Fruit fly (Drosophila melanogaster) whole organism, adult: ENCODE results near the gene CG2004.

ENCODE experiments used
- CG11617 ChIP-seq: fragments of 200-800 bp; sonication (Bioruptor generic); optimal IDR thresholded peaks from 2 replicates; lab custom pipeline; 2017; ENCODE audit warnings: mild to moderate bottlenecking, missing biosample characterization, missing genetic modification reagents, missing genetic modification characterization
- CG12768 ChIP-seq: fragments of 200-800 bp; sonication (Bioruptor generic); optimal IDR thresholded peaks from 2 replicates; lab custom pipeline; 2017; ENCODE audit warnings: missing biosample characterization, missing genetic modification characterization, mild to moderate bottlenecking, moderate library complexity, missing genetic modification reagents
- CG14711 ChIP-seq: fragments of 200-800 bp; sonication (Bioruptor generic); optimal IDR thresholded peaks from 2 replicates; lab custom pipeline; 2018; ENCODE audit warnings: missing biosample characterization, mild to moderate bottlenecking, missing genetic modification characterization, moderate library complexity
- CG33017 ChIP-seq: fragments of 200-800 bp; sonication (Bioruptor generic); optimal IDR thresholded peaks from 2 replicates; lab custom pipeline; 2018; ENCODE audit warnings: missing biosample characterization, mild to moderate bottlenecking, missing genetic modification characterization, moderate library complexity
- CG7101 ChIP-seq: fragments of 200-800 bp; sonication (Bioruptor generic); optimal IDR thresholded peaks from 2 replicates; lab custom pipeline; 2018; ENCODE audit warnings: missing biosample characterization, mild to moderate bottlenecking, missing genetic modification characterization, moderate library complexity
- Hr96 ChIP-seq: fragments of 200-800 bp; sonication (Bioruptor generic); optimal IDR thresholded peaks from 2 replicates; lab custom pipeline; 2016; ENCODE audit warnings: missing biosample characterization, missing genetic modification characterization
- Mnt ChIP-seq: fragments of 200-800 bp; sonication (Bioruptor generic); optimal IDR thresholded peaks from 2 replicates; lab custom pipeline; 2016; ENCODE audit warnings: missing biosample characterization, mild to moderate bottlenecking, missing genetic modification characterization
- bab1 ChIP-seq: fragments of 200-800 bp; sonication (Bioruptor generic); optimal IDR thresholded peaks from 3 replicates; lab custom pipeline; 2019; ENCODE audit warnings: missing biosample characterization, mild to moderate bottlenecking, missing genetic modification characterization, moderate library complexity
- kay ChIP-seq: fragments of 200-800 bp; sonication (Bioruptor generic); peaks from one replicate; lab custom pipeline; 2016; ENCODE audit warnings: missing biosample characterization, missing genetic modification characterization, borderline replicate concordance
- pad ChIP-seq: fragments of 200-800 bp; sonication (Bioruptor generic); optimal IDR thresholded peaks from 3 replicates; lab custom pipeline; 2017; ENCODE audit warnings: missing biosample characterization, missing genetic modification characterization, mild to moderate bottlenecking, moderate library complexity, missing genetic modification reagents

DNA sequence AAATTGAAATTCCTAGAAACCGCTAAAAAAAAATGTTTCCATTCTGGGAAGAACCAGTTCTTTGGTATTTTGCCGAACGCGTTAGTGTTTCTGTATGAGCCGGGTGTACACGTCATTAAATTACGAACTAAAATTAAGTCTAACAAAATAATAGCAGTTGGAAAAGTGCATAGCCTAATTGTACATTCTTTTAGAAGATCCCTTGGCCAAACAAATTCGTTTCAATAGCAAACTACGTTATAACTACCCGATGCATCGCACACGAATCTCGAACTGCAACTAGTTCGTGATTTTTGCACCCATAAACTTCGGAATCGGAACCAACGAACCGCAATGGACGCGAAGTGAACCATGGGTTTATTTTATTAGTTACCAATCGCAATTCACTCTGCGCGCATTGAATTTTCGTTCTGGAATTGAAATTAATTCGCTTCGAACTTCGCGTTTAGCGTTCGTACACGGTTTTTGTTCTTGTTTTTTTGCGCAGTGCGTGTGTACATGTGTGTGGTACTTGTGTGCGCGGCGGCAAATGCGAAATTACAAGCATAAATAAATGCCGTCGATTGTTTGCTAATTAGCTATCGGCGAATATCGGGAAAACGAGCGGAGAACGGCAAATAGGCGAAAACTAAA, 33.4 kb downstream of the CG2004 start, which contains the start of gene CAH3:
- TF ChIP-seq bab1 (GFP tag; lab: Kevin White, UChicago) (peak; percentile 97), kay (GFP tag; lab: Kevin White, UChicago) (peak; percentile 96), CG14711 (tag; lab: Kevin White, UChicago) (peak; percentile 91), Mnt (GFP tag; lab: Kevin White, UChicago) (peak; percentile 88), pad (GFP tag; lab: Kevin White, UChicago) (peak; percentile 80), CG11617 (peak; percentile 95), CG33017 (peak; percentile 88), CG7101 (tag; lab: Kevin White, UChicago) (peak; percentile 96), Hr96 (GFP tag; lab: Kevin White, UChicago) (peak; percentile 97), CG12768 (GFP tag; lab: Kevin White, UChicago) (peak; percentile 87)
